Worm (Caenorhabditis elegans) whole organism, midembryonic: ENCODE results near the gene npp-8.

Experiments used
- cog-1 ChIP-seq: sonication (generic microtip); optimal IDR thresholded peaks from 2 replicates; lab custom pipeline; 2016; ENCODE audit warnings: missing genetic modification characterization, missing compliant biosample characterization
- flt-1 ChIP-seq: fragments of 200-800 bp; sonication (Bioruptor generic); IDR thresholded peaks from 2 replicates; pipeline ENCODE4 v1.3.6; 2022; ENCODE audit warnings: missing genetic modification characterization, missing compliant biosample characterization
- klf-2 ChIP-seq: fragments of 200-800 bp; sonication (Bioruptor generic); conservative IDR thresholded peaks from 2 replicates; pipeline ENCODE4 v1.3.6; 2022; ENCODE audit warnings: missing genetic modification reagents, missing genetic modification characterization, missing compliant biosample characterization
- med-1 ChIP-seq: sonication (generic microtip); optimal IDR thresholded peaks from 2 replicates; lab custom pipeline; 2017; ENCODE audit warnings: missing genetic modification characterization, mild to moderate bottlenecking, missing compliant biosample characterization, antibody characterized with exemption, missing genetic modification reagents; ENCODE audit not compliant: insufficient read depth
- ref-1 ChIP-seq: fragments of 200-800 bp; sonication (Bioruptor generic); conservative IDR thresholded peaks from 2 replicates; pipeline ENCODE4 v1.3.6; 2022; ENCODE audit warnings: missing genetic modification reagents, missing genetic modification characterization, missing compliant biosample characterization
- tab-1 ChIP-seq: fragments of 200-800 bp; sonication (Bioruptor generic); IDR thresholded peaks from 2 replicates; pipeline ENCODE4 v1.3.6; 2022; ENCODE audit warnings: missing genetic modification characterization, missing compliant biosample characterization
- ztf-23 ChIP-seq: fragments of 200-800 bp; sonication (Bioruptor generic); IDR thresholded peaks from 2 replicates; pipeline ENCODE4 v1.3.6; 2022; ENCODE audit warnings: missing genetic modification reagents, missing genetic modification characterization, missing compliant biosample characterization

DNA sequence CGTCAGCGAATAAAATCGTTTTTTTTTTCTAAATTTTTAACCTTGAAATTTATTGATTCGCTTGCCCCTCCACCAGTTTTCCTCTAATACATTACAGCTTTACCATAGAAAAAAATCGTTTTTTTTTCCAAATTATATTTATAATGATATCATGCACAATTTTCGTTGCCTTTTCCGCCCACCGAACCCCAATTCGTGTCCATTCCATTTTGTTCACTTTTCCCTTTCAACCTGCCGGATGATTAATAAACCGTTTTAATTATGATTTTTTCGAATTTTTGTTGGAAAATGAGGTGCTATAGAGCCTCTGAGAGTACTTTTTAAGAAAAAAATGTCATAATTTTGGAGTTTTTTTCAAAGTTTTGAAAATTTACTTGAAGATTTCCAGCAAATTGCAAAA, 5.7 kb upstream of the npp-8 start, which contains the start of gene set-23:
- no peak for TF ChIP-seq cog-1 (tag; lab: Kevin White, UChicago)
- no peak for TF ChIP-seq flt-1 (GFP tag; lab: Robert Waterston, UW)
- no peak for TF ChIP-seq klf-2
- no peak for TF ChIP-seq ztf-23 (GFP tag; lab: Robert Waterston, UW)
- TF ChIP-seq ref-1 (GFP tag; lab: Robert Waterston, UW): no peak
- no peak for TF ChIP-seq med-1 (GFP tag; lab: Kevin White, UChicago)
- TF ChIP-seq tab-1 (GFP tag; lab: Robert Waterston, UW): no peak
